Fruit fly (Drosophila melanogaster): ENCODE results near the gene CG4496.

Gene CG4496

dm6 chr2L:7150775-7151174 is 39.0 kb downstream of the CG4496 start:
- TF ChIP-seq cnc (optimal IDR thresholded peaks at IDR 0.05): no peak
- TF ChIP-seq ovo (GFP tag; optimal IDR thresholded peaks at IDR 0.05): no peak
- no peak for TF ChIP-seq Crg-1 (GFP tag; optimal IDR thresholded peaks at IDR 0.05)
- TF ChIP-seq Hr96 (GFP tag; optimal IDR thresholded peaks at IDR 0.05): no peak
- no peak for TF ChIP-seq CG1620 (GFP tag; optimal IDR thresholded peaks at IDR 0.05)
- TF ChIP-seq CG11617 (GFP tag; optimal IDR thresholded peaks at IDR 0.05): no peak

- TF ChIP-seq CG11617 (GFP tag; optimal IDR thresholded peaks at IDR 0.05) (no peak), toe (GFP tag; optimal IDR thresholded peaks at IDR 0.05) (no peak), CG14711 (tag; optimal IDR thresholded peaks at IDR 0.05) (no peak), pad (GFP tag; optimal IDR thresholded peaks at IDR 0.05) (no peak), CG12768 (GFP tag; optimal IDR thresholded peaks at IDR 0.05) (no peak)
Measured at dm6 chr2L:7148919-7149318, 40.9 kb downstream of the CG4496 start.

dm6 chr2L:7148086-7148485 is 41.7 kb downstream of the CG4496 start:
- no peak for TF ChIP-seq Hr96 (GFP tag; optimal IDR thresholded peaks at IDR 0.05)
- TF ChIP-seq cnc (optimal IDR thresholded peaks at IDR 0.05): no peak
- TF ChIP-seq CG5204 (GFP tag; optimal IDR thresholded peaks at IDR 0.05): no peak
- no peak for TF ChIP-seq Crg-1 (GFP tag; optimal IDR thresholded peaks at IDR 0.05)
- no peak for TF ChIP-seq CG1620 (GFP tag; optimal IDR thresholded peaks at IDR 0.05)
- TF ChIP-seq CG14711 (tag; optimal IDR thresholded peaks at IDR 0.05): no peak
- TF ChIP-seq cic (GFP tag; optimal IDR thresholded peaks at IDR 0.05): no peak
- no peak for TF ChIP-seq Mnt (GFP tag; optimal IDR thresholded peaks at IDR 0.05)
- TF ChIP-seq toe (GFP tag; optimal IDR thresholded peaks at IDR 0.05): no peak
- no peak for TF ChIP-seq pad (GFP tag; optimal IDR thresholded peaks at IDR 0.05)
- no peak for TF ChIP-seq tj (GFP tag; optimal IDR thresholded peaks at IDR 0.05)
- TF ChIP-seq ovo (GFP tag; optimal IDR thresholded peaks at IDR 0.05): no peak
- no peak for TF ChIP-seq CG12768 (GFP tag; optimal IDR thresholded peaks at IDR 0.05)
- TF ChIP-seq Clk (GFP tag; optimal IDR thresholded peaks at IDR 0.05): no peak
- TF ChIP-seq kay (GFP tag; ENCODE audit: borderline replicate concordance): no peak
- no peak for TF ChIP-seq CG33017 (tag; optimal IDR thresholded peaks at IDR 0.05)
- no peak for TF ChIP-seq bab1 (GFP tag; optimal IDR thresholded peaks at IDR 0.05)
- TF ChIP-seq CG11617 (GFP tag; optimal IDR thresholded peaks at IDR 0.05): no peak

DNA sequence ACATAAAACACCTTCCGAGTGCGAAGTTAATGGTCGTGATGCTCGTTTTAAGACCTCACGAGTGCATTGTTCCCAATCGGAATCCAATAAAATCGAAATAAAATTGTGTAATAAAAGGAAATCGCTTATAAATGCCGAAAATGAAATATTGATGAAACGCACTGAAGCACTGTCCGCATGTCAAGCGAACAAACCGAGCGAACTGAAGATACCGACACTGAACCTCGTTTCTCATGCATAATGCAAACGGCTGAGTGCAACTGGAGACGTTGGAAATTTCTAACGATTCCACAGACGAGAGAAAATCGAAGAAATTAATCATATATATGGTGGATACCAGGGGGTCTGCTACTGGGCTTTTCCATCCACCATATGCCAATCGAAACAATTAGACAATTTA is 42.6 kb downstream of the CG4496 start:
- TF ChIP-seq ovo (GFP tag; optimal IDR thresholded peaks at IDR 0.05) (no peak), bab1 (GFP tag; optimal IDR thresholded peaks at IDR 0.05) (no peak), cnc (optimal IDR thresholded peaks at IDR 0.05) (no peak), Clk (GFP tag; optimal IDR thresholded peaks at IDR 0.05) (no peak), CG7101 (tag; optimal IDR thresholded peaks at IDR 0.05) (no peak), Hr96 (GFP tag; optimal IDR thresholded peaks at IDR 0.05) (no peak)

DNA sequence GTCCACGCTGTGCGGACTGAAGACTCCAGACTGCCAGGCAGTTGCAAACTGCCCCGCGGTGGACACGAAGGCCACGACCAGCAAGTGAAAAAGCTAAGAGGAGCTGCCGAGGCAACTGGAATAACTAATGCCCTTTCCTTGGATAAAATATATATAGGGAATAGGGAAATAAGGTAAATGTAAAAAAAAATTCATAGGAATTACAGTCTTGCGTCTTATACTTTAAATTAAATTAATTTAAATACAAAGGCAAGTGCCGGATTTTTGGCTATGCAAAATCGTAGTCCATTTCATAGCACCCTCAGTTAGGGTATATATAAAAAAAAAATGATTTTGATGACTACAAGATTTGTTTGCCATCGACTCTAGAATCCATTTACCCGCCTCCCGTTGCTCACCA is 43.9 kb downstream of the CG4496 start:
- no peak for TF ChIP-seq Crg-1 (GFP tag; optimal IDR thresholded peaks at IDR 0.05)
- TF ChIP-seq cic (GFP tag; optimal IDR thresholded peaks at IDR 0.05): no peak
- no peak for TF ChIP-seq ovo (GFP tag; optimal IDR thresholded peaks at IDR 0.05)
- TF ChIP-seq CG33017 (tag; optimal IDR thresholded peaks at IDR 0.05): no peak
- no peak for TF ChIP-seq Clk (GFP tag; optimal IDR thresholded peaks at IDR 0.05)
- TF ChIP-seq tj (GFP tag; optimal IDR thresholded peaks at IDR 0.05): no peak
- no peak for TF ChIP-seq CG1620 (GFP tag; optimal IDR thresholded peaks at IDR 0.05)
- no peak for TF ChIP-seq CG7101 (tag; optimal IDR thresholded peaks at IDR 0.05)
- no peak for TF ChIP-seq CG7045 (GFP tag; optimal IDR thresholded peaks at IDR 0.05)
- TF ChIP-seq CG5204 (GFP tag; optimal IDR thresholded peaks at IDR 0.05): no peak
- TF ChIP-seq pad (GFP tag; optimal IDR thresholded peaks at IDR 0.05): no peak
- TF ChIP-seq Hr96 (GFP tag; optimal IDR thresholded peaks at IDR 0.05): no peak
- no peak for TF ChIP-seq kay (GFP tag; ENCODE audit: borderline replicate concordance)
- TF ChIP-seq CG12768 (GFP tag; optimal IDR thresholded peaks at IDR 0.05): no peak
- TF ChIP-seq Mnt (GFP tag; optimal IDR thresholded peaks at IDR 0.05): no peak
- TF ChIP-seq cnc (optimal IDR thresholded peaks at IDR 0.05): no peak
- no peak for TF ChIP-seq toe (GFP tag; optimal IDR thresholded peaks at IDR 0.05)
- TF ChIP-seq CG11617 (GFP tag; optimal IDR thresholded peaks at IDR 0.05): no peak
- no peak for TF ChIP-seq bab1 (GFP tag; optimal IDR thresholded peaks at IDR 0.05)

dm6 chr2L:7144061-7144460 is 45.7 kb downstream of the CG4496 start:
- TF ChIP-seq Crg-1 (GFP tag; optimal IDR thresholded peaks at IDR 0.05) (no peak), bab1 (GFP tag; optimal IDR thresholded peaks at IDR 0.05) (peak; percentile 29)

dm6 chr2L:7140089-7140488 is 49.7 kb downstream of the CG4496 start:
- no peak for TF ChIP-seq CG1620 (GFP tag; optimal IDR thresholded peaks at IDR 0.05)
- TF ChIP-seq kay (GFP tag; ENCODE audit: borderline replicate concordance): peak; percentile 2

dm6 chr2L:7138516-7139061 is 51.2 kb downstream of the CG4496 start:
- TF ChIP-seq Hr96 (GFP tag; optimal IDR thresholded peaks at IDR 0.05) (no peak), bab1 (GFP tag; optimal IDR thresholded peaks at IDR 0.05) (no peak), CG5204 (GFP tag; optimal IDR thresholded peaks at IDR 0.05) (no peak), cnc (optimal IDR thresholded peaks at IDR 0.05) (no peak)

Data from whole organism, adult.